Worm (Caenorhabditis elegans) whole organism, late embryonic: Measurements from ENCODE around the gene srxa-7.

Experiments
- T23F11.4 ChIP-seq: fragments of 200-800 bp; sonication (Bioruptor generic); optimal IDR thresholded peaks from 2 replicates; lab custom pipeline; 2018; ENCODE audit warnings: mild to moderate bottlenecking, missing genetic modification characterization, missing compliant biosample characterization
- ceh-31 ChIP-seq: sonication (generic microtip); optimal IDR thresholded peaks from 2 replicates; lab custom pipeline; 2016; ENCODE audit warnings: missing genetic modification characterization, missing compliant biosample characterization
- dmd-4 ChIP-seq: sonication (generic microtip); optimal IDR thresholded peaks from 2 replicates; lab custom pipeline; 2016; ENCODE audit warnings: borderline replicate concordance, missing genetic modification characterization, missing compliant biosample characterization
- pag-3 ChIP-seq: sonication (generic microtip); optimal IDR thresholded peaks from 2 replicates; lab custom pipeline; 2016; ENCODE audit warnings: missing compliant biosample characterization, missing genetic modification characterization, borderline replicate concordance
- pros-1 ChIP-seq: fragments of 150-350 bp; optimal IDR thresholded peaks from 2 replicates; lab custom pipeline; 2014; ENCODE audit warnings: missing biosample characterization, missing genetic modification reagents, missing genetic modification characterization
- rnt-1 ChIP-seq: sonication (generic microtip); optimal IDR thresholded peaks from 2 replicates; lab custom pipeline; 2016; ENCODE audit warnings: missing genetic modification characterization, missing compliant biosample characterization
- sox-4 ChIP-seq: sonication (generic microtip); optimal IDR thresholded peaks from 2 replicates; lab custom pipeline; 2017; ENCODE audit warnings: mild to moderate bottlenecking, missing genetic modification characterization, inconsistent platforms, missing compliant biosample characterization
- unc-42 ChIP-seq: sonication (generic microtip); optimal IDR thresholded peaks from 2 replicates; lab custom pipeline; 2016; ENCODE audit warnings: missing genotype, missing genetic modification characterization, missing compliant biosample characterization
- unc-55 ChIP-seq: sonication (generic microtip); optimal IDR thresholded peaks from 2 replicates; lab custom pipeline; 2017; ENCODE audit warnings: missing biosample characterization, missing genetic modification reagents, missing genetic modification characterization

DNA sequence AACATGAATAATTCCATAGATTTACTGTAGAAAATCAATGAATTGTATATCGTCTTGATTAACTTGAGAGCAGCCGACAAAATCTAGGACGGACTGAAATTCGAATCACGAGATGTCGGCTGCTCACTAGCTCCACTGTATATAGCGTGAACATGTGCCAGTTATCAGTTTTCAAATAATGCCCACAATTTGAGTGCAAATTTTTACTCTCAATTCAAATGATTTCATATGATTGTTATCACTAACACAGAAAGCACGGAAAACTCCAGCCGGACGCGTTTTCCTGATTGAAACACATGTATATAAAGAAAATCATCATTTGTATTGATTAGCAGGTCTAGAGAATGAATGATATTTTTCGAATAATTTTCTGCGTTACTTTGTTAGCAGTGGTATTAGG, 14.9 kb upstream of the srxa-7 start, which contains the start of gene oac-5:
- TF ChIP-seq dmd-4 (tag; lab: Kevin White, UChicago) (no peak), sox-4 (tag; lab: Kevin White, UChicago) (no peak), ceh-31 (tag; lab: Kevin White, UChicago) (no peak), pag-3 (no peak), rnt-1 (no peak), unc-42 (tag; lab: Kevin White, UChicago) (no peak), T23F11.4 (no peak), unc-55 (GFP tag; lab: Kevin White, UChicago) (no peak), pros-1 (tag; lab: Kevin White, UChicago) (no peak)
